Worm (Caenorhabditis elegans) whole organism, early embryonic: ENCODE data around the gene R09H3.2.

ENCODE experiments used
- F13C5.2 ChIP-seq: sonication (generic microtip); optimal IDR thresholded peaks from 2 replicates; lab custom pipeline; 2017; ENCODE audit warnings: mild to moderate bottlenecking, missing genetic modification characterization, inconsistent platforms, missing compliant biosample characterization
- ama-1 ChIP-seq: fragments of 150-350 bp; optimal IDR thresholded peaks from 2 replicates; lab custom pipeline; 2014
- ets-7 ChIP-seq: sonication (generic microtip); optimal IDR thresholded peaks from 2 replicates; lab custom pipeline; 2016; ENCODE audit warnings: missing genotype, missing genetic modification characterization, missing compliant biosample characterization
- hnd-1 ChIP-seq: sonication (generic microtip); optimal IDR thresholded peaks from 2 replicates; lab custom pipeline; 2016; ENCODE audit warnings: missing genetic modification characterization, missing compliant biosample characterization
- scrt-1 ChIP-seq: fragments of 200-800 bp; sonication (Bioruptor generic); IDR thresholded peaks from 2 replicates; pipeline ENCODE4 v1.3.6; 2022; ENCODE audit warnings: missing genetic modification characterization, missing compliant biosample characterization
- tbx-11 ChIP-seq: fragments of 200-800 bp; sonication (Bioruptor generic); IDR thresholded peaks from 2 replicates; pipeline ENCODE4 v1.3.6; 2022; ENCODE audit warnings: missing genetic modification characterization, missing compliant biosample characterization

ce11 chrX:1712538-1712937, 47.7 kb upstream of the R09H3.2 start, which contains the start of gene fbxa-52:
- TF ChIP-seq ama-1 (lab: Kevin White, UChicago): no peak
- no peak for TF ChIP-seq tbx-11 (GFP tag; lab: Robert Waterston, UW)
- no peak for TF ChIP-seq F13C5.2
- no peak for TF ChIP-seq ets-7 (tag; lab: Kevin White, UChicago)
- TF ChIP-seq scrt-1: no peak
- TF ChIP-seq hnd-1 (tag; lab: Kevin White, UChicago): no peak
